Worm (Caenorhabditis elegans) whole organism, young adult: ENCODE data around the gene R02F2.6.

Experiments used
- B0261.1 ChIP-seq: sonication (generic microtip); optimal IDR thresholded peaks from 2 replicates; lab custom pipeline; 2016; ENCODE audit warnings: mild to moderate bottlenecking, missing genetic modification characterization, moderate library complexity, missing compliant biosample characterization
- C17E4.6 ChIP-seq: fragments of 200-800 bp; sonication (Bioruptor generic); IDR thresholded peaks from 2 replicates; pipeline ENCODE4 v1.3.6; 2022; ENCODE audit warnings: missing genetic modification reagents, missing genetic modification characterization, missing compliant biosample characterization
- K11D2.4 ChIP-seq: fragments of 200-800 bp; sonication (Bioruptor generic); IDR thresholded peaks from 2 replicates; pipeline ENCODE4 v1.3.6; 2022; ENCODE audit warnings: missing genetic modification reagents, missing genetic modification characterization, missing compliant biosample characterization
- T07F8.4 ChIP-seq: sonication (generic microtip); optimal IDR thresholded peaks from 2 replicates; lab custom pipeline; 2016; ENCODE audit warnings: mild to moderate bottlenecking, missing genetic modification characterization, moderate library complexity, missing compliant biosample characterization
- Y56A3A.18 ChIP-seq: fragments of 200-800 bp; sonication (Bioruptor generic); IDR thresholded peaks from 2 replicates; pipeline ENCODE4 v1.3.6; 2022; ENCODE audit warnings: missing genetic modification reagents, missing genetic modification characterization, missing compliant biosample characterization
- bed-1 ChIP-seq: fragments of 200-800 bp; sonication (Bioruptor generic); IDR thresholded peaks from 2 replicates; pipeline ENCODE4 v1.3.6; 2022; ENCODE audit warnings: missing genetic modification reagents, missing genetic modification characterization, missing compliant biosample characterization
- ceh-100 ChIP-seq: fragments of 200-800 bp; sonication (Bioruptor generic); IDR thresholded peaks from 2 replicates; pipeline ENCODE4 v1.3.6; 2022; ENCODE audit warnings: missing genetic modification reagents, missing genetic modification characterization, missing compliant biosample characterization
- ceh-91 ChIP-seq: fragments of 200-800 bp; sonication (Bioruptor generic); IDR thresholded peaks from 2 replicates; pipeline ENCODE4 v1.3.6; 2022; ENCODE audit warnings: missing genetic modification reagents, missing genetic modification characterization, missing compliant biosample characterization
- die-1 ChIP-seq: sonication (generic microtip); optimal IDR thresholded peaks from 2 replicates; lab custom pipeline; 2016; ENCODE audit warnings: missing genotype, mild to moderate bottlenecking, missing genetic modification characterization, missing compliant biosample characterization
- dpl-1 ChIP-seq: fragments of 150-350 bp; optimal IDR thresholded peaks from 2 replicates; lab custom pipeline; 2014; ENCODE audit warnings: missing biosample characterization, missing genetic modification reagents, missing genetic modification characterization
- egl-44 ChIP-seq: fragments of 200-800 bp; sonication (Bioruptor generic); IDR thresholded peaks from 2 replicates; pipeline ENCODE4 v1.3.6; 2022; ENCODE audit warnings: missing genetic modification reagents, missing genetic modification characterization, missing compliant biosample characterization
- gei-17 ChIP-seq: fragments of 200-800 bp; sonication (Bioruptor generic); optimal IDR thresholded peaks from 2 replicates; lab custom pipeline; 2018; ENCODE audit warnings: mild to moderate bottlenecking, missing genetic modification characterization, missing compliant biosample characterization
- hlh-26 ChIP-seq: fragments of 200-800 bp; sonication (Bioruptor generic); conservative IDR thresholded peaks from 2 replicates; pipeline ENCODE4 v1.3.6; 2022; ENCODE audit warnings: missing genetic modification reagents, missing genetic modification characterization, missing compliant biosample characterization
- hmg-20 ChIP-seq: fragments of 200-800 bp; sonication (Bioruptor generic); IDR thresholded peaks from 2 replicates; pipeline ENCODE4 v1.3.6; 2022; ENCODE audit warnings: missing genetic modification reagents, missing genetic modification characterization, missing compliant biosample characterization
- hsf-1 ChIP-seq: fragments of 200-800 bp; sonication (Bioruptor generic); IDR thresholded peaks from 2 replicates; pipeline ENCODE4 v1.3.6; 2022; ENCODE audit warnings: missing genetic modification reagents, missing genetic modification characterization, missing compliant biosample characterization
- let-526 ChIP-seq: fragments of 200-800 bp; sonication (Bioruptor generic); IDR thresholded peaks from 2 replicates; pipeline ENCODE4 v1.3.6; 2022; ENCODE audit warnings: missing genetic modification reagents, missing genetic modification characterization, missing compliant biosample characterization
- lin-35 ChIP-seq, 3 experiments: fragments of 150-350 bp in 2 of 3; sonication (generic microtip) in 1 of 3; optimal IDR thresholded peaks; 2 replicates each; lab custom pipeline; 2014 to 2018; ENCODE audit warnings: missing biosample characterization in 3 of 3, missing genetic modification characterization in 3 of 3, missing genetic modification reagents in 3 of 3
- lsl-1 ChIP-seq: fragments of 200-800 bp; sonication (Bioruptor generic); optimal IDR thresholded peaks from 2 replicates; lab custom pipeline; 2018; ENCODE audit warnings: mild to moderate bottlenecking, missing genetic modification characterization, moderate library complexity, missing compliant biosample characterization
- mel-28 ChIP-seq: sonication (generic microtip); optimal IDR thresholded peaks from 2 replicates; lab custom pipeline; 2016; ENCODE audit warnings: borderline replicate concordance, mild to moderate bottlenecking, missing genetic modification characterization, missing compliant biosample characterization
- mxl-1 ChIP-seq: sonication (generic microtip); optimal IDR thresholded peaks from 2 replicates; lab custom pipeline; 2016; ENCODE audit warnings: missing genetic modification characterization, missing compliant biosample characterization
- nfya-2 ChIP-seq: fragments of 200-800 bp; sonication (Bioruptor generic); IDR thresholded peaks from 2 replicates; pipeline ENCODE4 v1.3.6; 2022; ENCODE audit warnings: missing genetic modification reagents, missing genetic modification characterization, missing compliant biosample characterization
- nfyb-1 ChIP-seq: fragments of 200-800 bp; sonication (Bioruptor generic); IDR thresholded peaks from 2 replicates; pipeline ENCODE4 v1.3.6; 2022; ENCODE audit warnings: missing genetic modification reagents, missing genetic modification characterization, missing compliant biosample characterization
- nhr-27 ChIP-seq: fragments of 200-800 bp; sonication (Bioruptor generic); optimal IDR thresholded peaks from 2 replicates; lab custom pipeline; 2018; ENCODE audit warnings: mild to moderate bottlenecking, missing genetic modification characterization, moderate library complexity, missing compliant biosample characterization
- pbrm-1 ChIP-seq: fragments of 200-800 bp; sonication (Bioruptor generic); IDR thresholded peaks from 2 replicates; pipeline ENCODE4 v1.3.6; 2022; ENCODE audit warnings: missing genetic modification reagents, missing genetic modification characterization, missing compliant biosample characterization
- snpc-1.3 ChIP-seq: sonication (generic microtip); optimal IDR thresholded peaks from 2 replicates; lab custom pipeline; 2017; ENCODE audit warnings: missing genetic modification characterization, mild to moderate bottlenecking, missing compliant biosample characterization, antibody characterized with exemption, moderate library complexity, missing genotype, missing genetic modification reagents; ENCODE audit not compliant: insufficient read depth
- snpc-4 ChIP-seq, 5 experiments: fragments of 150-350 bp in 1 of 5; sonication (generic microtip) in 4 of 5; optimal IDR thresholded peaks; 2 replicates each; lab custom pipeline; 2014 to 2018; ENCODE audit warnings: missing genetic modification characterization in 5 of 5, missing biosample characterization in 3 of 5, antibody characterized with exemption in 2 of 5, mild to moderate bottlenecking in 2 of 5, missing compliant biosample characterization in 2 of 5, missing genotype in 2 of 5, moderate library complexity in 2 of 5, missing genetic modification reagents in 1 of 5
- unc-130 ChIP-seq: sonication (generic microtip); optimal IDR thresholded peaks from 2 replicates; lab custom pipeline; 2016; ENCODE audit warnings: missing genetic modification reagents, missing genetic modification characterization, missing compliant biosample characterization
- xnd-1 ChIP-seq: sonication (generic microtip); optimal IDR thresholded peaks from 2 replicates; lab custom pipeline; 2016; ENCODE audit warnings: missing genotype, missing genetic modification reagents, missing genetic modification characterization, missing compliant biosample characterization
- zfh-2 ChIP-seq: fragments of 200-800 bp; sonication (Bioruptor generic); conservative IDR thresholded peaks from 2 replicates; pipeline ENCODE4 v1.3.6; 2022; ENCODE audit warnings: missing genetic modification reagents, missing genetic modification characterization, missing compliant biosample characterization
- zim-3 ChIP-seq: sonication (generic microtip); optimal IDR thresholded peaks from 2 replicates; lab custom pipeline; 2017; ENCODE audit warnings: mild to moderate bottlenecking, missing genetic modification characterization, moderate library complexity, missing compliant biosample characterization

Gene R02F2.6

DNA sequence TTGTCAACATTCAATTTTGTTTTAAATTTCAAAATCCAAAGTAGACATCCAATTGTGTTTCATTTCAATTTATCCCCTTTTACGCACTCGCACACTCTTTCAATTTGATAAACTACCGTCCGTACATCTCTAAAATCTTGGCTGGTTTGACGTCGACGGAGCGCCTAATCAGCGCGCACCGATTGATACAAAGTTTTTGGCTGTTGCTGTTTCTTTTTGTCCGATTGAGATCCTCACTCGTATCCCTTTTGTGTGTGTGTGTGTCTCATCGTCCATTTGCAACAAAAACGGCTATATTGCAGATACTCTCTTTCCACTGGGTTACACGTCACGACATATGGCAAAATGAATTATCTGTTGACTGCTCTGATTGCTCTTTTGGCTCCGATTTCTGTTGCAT is 4.5 kb downstream of the R02F2.6 start, which contains the start of gene lon-1:
Gene lon-1, plus strand, starts transcription at position 301 of the 400 bp plus-strand sequence.
- TF ChIP-seq dpl-1 (GFP tag; lab: Kevin White, UChicago) (no peak), unc-130 (GFP tag; lab: Kevin White, UChicago) (no peak), ceh-100 (GFP tag; lab: Robert Waterston, UW) (no peak), C17E4.6 (GFP tag; lab: Robert Waterston, UW) (no peak), gei-17 (GFP tag; lab: Kevin White, UChicago) (no peak), zim-3 (tag; lab: Kevin White, UChicago) (no peak)

DNA sequence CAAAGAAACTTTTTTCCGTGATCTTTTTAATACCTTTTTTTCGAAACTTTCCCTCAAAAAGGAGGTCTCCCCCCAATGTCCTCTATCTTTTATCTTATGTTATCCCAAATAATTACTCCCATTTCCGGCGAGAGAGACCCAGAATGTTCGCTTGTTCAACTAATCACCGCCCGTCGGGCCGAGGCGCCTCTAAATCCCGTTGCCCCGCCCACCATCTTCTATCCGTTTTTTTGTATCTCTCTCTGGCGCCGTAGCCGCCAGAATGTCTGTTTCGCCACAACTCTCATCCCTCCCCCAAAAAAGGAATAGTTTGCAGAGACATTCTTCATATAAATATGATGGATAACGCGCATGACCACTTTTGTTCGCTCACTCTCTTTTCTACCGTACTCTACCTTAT is 6.0 kb downstream of the R02F2.6 start:
- TF ChIP-seq nfyb-1 (GFP tag; lab: Robert Waterston, UW) (no peak), K11D2.4 (GFP tag; lab: Robert Waterston, UW) (no peak), let-526 (GFP tag; lab: Robert Waterston, UW) (no peak), zfh-2 (GFP tag; lab: Robert Waterston, UW) (0 out of 2 replicates have a peak, but pooled peaks have one; percentile 18), B0261.1 (tag; lab: Kevin White, UChicago) (no peak)

DNA sequence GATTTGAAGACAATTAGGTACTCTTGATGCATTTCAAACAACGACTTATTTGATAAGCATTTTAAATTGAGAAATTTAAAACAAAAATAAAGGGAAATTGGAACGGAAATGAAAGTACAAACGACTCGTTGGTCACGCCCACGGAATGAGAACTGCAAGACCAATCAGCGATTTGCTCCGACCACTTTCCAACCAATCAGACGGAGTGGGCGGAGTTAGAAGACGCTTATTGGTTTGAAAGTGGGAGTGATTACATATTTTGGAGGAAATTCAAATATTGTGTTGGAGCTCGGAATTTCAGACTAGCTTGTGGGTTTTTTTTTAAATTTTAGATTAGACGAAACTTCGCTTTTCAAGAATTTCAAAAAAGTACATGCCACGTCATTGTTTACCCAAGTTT is 9.6 kb downstream of the R02F2.6 start:
- TF ChIP-seq hsf-1 (no peak), nfyb-1 (GFP tag; lab: Robert Waterston, UW) (peak; percentile 72; the same call in 1 of the 2 replicates), pbrm-1 (GFP tag; lab: Robert Waterston, UW) (no peak), mel-28 (no peak)

DNA sequence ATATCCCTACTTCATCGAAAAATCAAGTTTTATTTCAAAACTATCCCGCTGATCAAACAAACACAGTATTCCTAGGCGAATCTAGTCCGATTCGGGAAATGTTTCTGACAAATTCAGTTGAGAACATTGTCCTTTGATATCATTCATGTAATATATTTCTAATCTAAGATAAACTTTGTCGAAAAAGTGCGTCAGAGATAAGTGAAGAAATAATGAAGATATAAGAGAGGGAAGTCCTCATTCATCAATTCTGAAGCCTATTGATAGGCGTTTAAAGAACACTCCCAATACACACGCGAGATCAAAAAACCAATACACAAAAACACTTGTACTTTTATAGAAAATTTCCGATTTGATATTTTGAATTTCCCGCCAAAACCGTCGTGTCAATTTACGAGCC is 13.9 kb downstream of the R02F2.6 start:
- TF ChIP-seq pbrm-1 (GFP tag; lab: Robert Waterston, UW) (no peak), die-1 (tag; lab: Kevin White, UChicago) (no peak), K11D2.4 (GFP tag; lab: Robert Waterston, UW) (no peak), xnd-1 (tag; lab: Kevin White, UChicago) (no peak), snpc-1.3 (tag; lab: Kevin White, UChicago) (no peak), lsl-1 (GFP tag; lab: Kevin White, UChicago) (no peak), ceh-91 (GFP tag; lab: Robert Waterston, UW) (no peak), T07F8.4 (tag; lab: Kevin White, UChicago) (no peak), hmg-20 (GFP tag; lab: Robert Waterston, UW) (no peak), snpc-4 (GFP tag; optimal IDR thresholded peaks at IDR 0.05; lab: Kevin White, UChicago) (no peak), snpc-4 (tag; optimal IDR thresholded peaks at IDR 0.05; lab: Kevin White, UChicago) (no peak), egl-44 (GFP tag; lab: Robert Waterston, UW) (no peak), nfya-2 (no peak), nhr-27 (no peak), mxl-1 (no peak), Y56A3A.18 (GFP tag; lab: Robert Waterston, UW) (no peak), lin-35 (GFP tag; optimal IDR thresholded peaks at IDR 0.05; lab: Kevin White, UChicago) (no peak), bed-1 (GFP tag; lab: Robert Waterston, UW) (no peak)

DNA sequence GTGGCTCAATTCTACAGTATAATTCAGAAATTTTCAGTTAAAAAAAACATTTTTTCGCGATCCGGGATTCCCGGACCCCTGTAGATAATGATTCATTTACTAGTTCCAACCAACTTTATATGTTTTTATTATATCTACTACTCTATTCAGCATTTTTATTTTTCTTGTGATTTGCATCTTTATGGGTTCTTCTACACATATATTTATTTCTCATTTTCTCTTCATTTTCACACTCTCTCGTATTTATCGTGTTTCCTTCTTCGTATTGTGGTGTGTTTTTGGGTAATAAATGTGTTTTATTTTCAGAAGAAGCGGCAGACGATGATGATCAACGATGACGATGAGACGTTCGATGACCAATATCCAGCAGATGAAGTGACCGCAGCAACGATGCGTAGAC is 14.6 kb downstream of the R02F2.6 start, which contains the start of gene F48E8.2:
Gene F48E8.2, plus strand, starts transcription at position 301 of the 400 bp plus-strand sequence.
- TF ChIP-seq hlh-26 (GFP tag; lab: Robert Waterston, UW), result no peak
